Worm (Caenorhabditis elegans): ENCODE data around the gene C07B5.4.

The C07B5.4 gene

DNA sequence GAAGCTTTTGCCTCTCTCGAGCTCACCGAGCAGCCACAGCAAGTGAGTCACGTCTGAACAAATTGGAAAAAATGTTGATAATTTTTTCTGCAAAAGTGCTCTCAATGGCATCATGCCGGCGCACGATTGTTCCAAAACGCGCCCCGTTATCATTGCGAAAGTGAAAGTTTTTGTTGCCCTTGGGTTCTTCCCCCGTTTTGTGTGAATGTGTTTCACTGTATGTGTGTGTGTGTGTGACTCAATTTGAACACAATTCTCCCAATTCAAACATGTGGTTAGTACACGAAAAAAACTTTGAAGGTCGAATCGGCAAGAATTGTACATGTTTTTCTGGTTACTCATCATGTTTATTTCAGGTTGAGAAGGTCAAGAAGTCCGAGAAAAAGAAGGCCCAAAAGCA is 23.6 kb downstream of the C07B5.4 start:
- TF ChIP-seq lin-40 (tag; optimal IDR thresholded peaks at IDR 0.05) (peak; percentile 3), attf-5 (GFP tag; optimal IDR thresholded peaks at IDR 0.05) (peak; percentile 33), nhr-80 (tag; optimal IDR thresholded peaks at IDR 0.05) (peak; percentile 96), egl-44 (GFP tag; IDR thresholded peaks at IDR 0.05) (0 out of 2 replicates have a peak, but pooled peaks have one; percentile 36), cebp-1 (GFP tag; IDR thresholded peaks at IDR 0.05) (peak; percentile 67; the same call in 1 of the 2 replicates), cebp-1 (tag; optimal IDR thresholded peaks at IDR 0.05) (peak; percentile 68), K11D2.4 (GFP tag; IDR thresholded peaks at IDR 0.05) (no peak), tbp1 (GFP tag; optimal IDR thresholded peaks at IDR 0.05) (peak; percentile 8), ztf-28 (GFP tag; IDR thresholded peaks at IDR 0.05) (no peak), lin-35 (GFP tag; optimal IDR thresholded peaks at IDR 0.05) (no peak), dox-1 (GFP tag; IDR thresholded peaks at IDR 0.05) (peak; percentile 50; the same call in 1 of the 2 replicates), lsl-1 (GFP tag; optimal IDR thresholded peaks at IDR 0.05) (no peak), Y95B8A.8 (GFP tag; IDR thresholded peaks at IDR 0.05) (no peak), aptf-3 (GFP tag; IDR thresholded peaks at IDR 0.05) (no peak), snpc-1.1 (tag; optimal IDR thresholded peaks at IDR 0.05; ENCODE audit: insufficient read depth) (no peak)

DNA sequence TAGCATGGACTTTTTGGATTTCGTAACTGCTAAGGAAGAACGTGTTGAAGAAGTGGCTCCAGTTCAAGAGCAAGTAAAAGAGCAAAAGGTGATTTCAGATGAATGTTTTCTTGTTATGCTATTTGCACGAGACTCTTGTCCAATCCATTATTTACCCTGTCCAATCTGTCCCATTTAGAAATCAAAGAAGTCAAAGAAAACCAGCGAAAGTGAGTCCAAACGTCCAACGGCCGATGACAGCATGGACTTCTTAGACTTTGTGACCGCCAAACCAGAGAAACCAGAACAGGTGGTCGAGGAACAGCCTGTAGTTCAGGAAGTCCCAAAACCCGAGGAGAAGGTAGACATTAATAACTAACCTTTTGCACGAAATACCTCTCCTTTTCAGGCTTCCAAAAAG is 25.8 kb downstream of the C07B5.4 start:
- TF ChIP-seq B0035.1 (tag; optimal IDR thresholded peaks at IDR 0.05) (no peak), F22D6.2 (tag; optimal IDR thresholded peaks at IDR 0.05) (no peak), cebp-1 (GFP tag; IDR thresholded peaks at IDR 0.05) (no peak), cebp-1 (tag; optimal IDR thresholded peaks at IDR 0.05) (peak; percentile 23), let-607 (tag; optimal IDR thresholded peaks at IDR 0.05) (no peak)

DNA sequence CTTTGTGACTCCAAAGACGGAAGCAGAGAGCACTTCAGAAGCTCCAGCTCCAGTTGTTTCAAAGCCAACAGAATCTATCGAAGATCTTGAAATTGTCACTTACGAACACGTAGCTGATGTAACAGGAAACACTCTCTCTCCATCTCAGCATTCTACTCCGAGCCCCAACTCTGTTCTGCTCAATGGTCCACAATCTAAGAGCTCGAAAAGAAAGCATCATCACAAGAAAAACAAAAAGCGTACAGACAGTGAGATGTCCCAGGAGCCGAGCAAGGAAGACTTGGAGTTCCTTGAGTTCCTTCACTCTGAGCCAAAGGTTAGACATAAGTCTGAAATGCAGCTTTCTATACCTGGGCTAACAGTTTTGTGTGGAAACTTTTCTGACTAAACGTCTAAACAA is 26.6 kb downstream of the C07B5.4 start:
- TF ChIP-seq somi-1 (GFP tag; optimal IDR thresholded peaks at IDR 0.05) (no peak), F23B12.7 (tag; optimal IDR thresholded peaks at IDR 0.05; ENCODE audit: insufficient read depth) (no peak), let-607 (tag; optimal IDR thresholded peaks at IDR 0.05) (no peak), F10E7.11 (tag; optimal IDR thresholded peaks at IDR 0.05) (no peak), lin-40 (tag; optimal IDR thresholded peaks at IDR 0.05) (no peak), tbx-9 (tag; optimal IDR thresholded peaks at IDR 0.05; ENCODE audit: borderline replicate concordance) (no peak), attf-6 (GFP tag; IDR thresholded peaks at IDR 0.05) (no peak), mxl-1 (tag; optimal IDR thresholded peaks at IDR 0.05) (no peak), madf-3 (GFP tag; IDR thresholded peaks at IDR 0.05) (no peak), mel-28 (tag; optimal IDR thresholded peaks at IDR 0.05; ENCODE audit: borderline replicate concordance) (no peak), ztf-3 (GFP tag; optimal IDR thresholded peaks at IDR 0.05) (no peak), ccch-3 (GFP tag; optimal IDR thresholded peaks at IDR 0.05) (no peak)

DNA sequence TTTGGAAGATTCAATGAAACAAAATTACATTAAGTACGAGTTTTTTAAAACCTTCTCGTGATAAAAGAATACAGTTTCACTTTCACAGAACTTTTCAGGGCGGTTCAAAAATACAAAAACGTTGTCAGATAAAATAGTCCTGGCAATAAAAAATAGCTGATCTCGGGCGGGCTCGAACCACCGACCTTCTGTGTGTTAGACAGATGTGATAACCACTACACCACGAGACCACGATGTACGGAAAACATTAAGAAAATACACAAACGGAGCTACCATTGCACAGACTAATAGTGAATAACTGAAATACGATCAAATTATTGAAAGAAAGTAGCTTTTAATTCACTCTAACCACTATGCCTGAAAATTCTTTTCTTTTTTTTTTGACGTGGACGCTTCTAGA is 31.5 kb downstream of the C07B5.4 start:
- TF ChIP-seq dpff-1 (tag; optimal IDR thresholded peaks at IDR 0.05) (no peak), ztf-3 (GFP tag; optimal IDR thresholded peaks at IDR 0.05) (no peak), pha-4 (tag; optimal IDR thresholded peaks at IDR 0.05) (no peak), atf-7 (tag; optimal IDR thresholded peaks at IDR 0.05) (no peak), ceh-58 (GFP tag; IDR thresholded peaks at IDR 0.05) (no peak), hmg-20 (GFP tag; IDR thresholded peaks at IDR 0.05) (peak; percentile 77), lin-54 (GFP tag; optimal IDR thresholded peaks at IDR 0.05) (peak; percentile 48), egl-18 (GFP tag; IDR thresholded peaks at IDR 0.05) (no peak), cebp-2 (GFP tag; IDR thresholded peaks at IDR 0.05) (0 out of 2 replicates have a peak, but pooled peaks have one; percentile 56), Y95B8A.8 (GFP tag; IDR thresholded peaks at IDR 0.05) (no peak), B0336.3 (GFP tag; IDR thresholded peaks at IDR 0.05) (0 out of 2 replicates have a peak, but pooled peaks have one; percentile 45), nfyb-1 (GFP tag; IDR thresholded peaks at IDR 0.05) (no peak; the same call in 1 of the 2 replicates), rpc-1 (optimal IDR thresholded peaks at IDR 0.05) (peak; percentile 82), rpc-1 (tag; optimal IDR thresholded peaks at IDR 0.05) (peak; percentile 92), chd-7 (tag; optimal IDR thresholded peaks at IDR 0.05) (peak; percentile 63), mes-4 (tag; optimal IDR thresholded peaks at IDR 0.05) (no peak), D2030.7 (GFP tag; IDR thresholded peaks at IDR 0.05) (peak; percentile 57), ztf-22 (GFP tag; optimal IDR thresholded peaks at IDR 0.05) (no peak), hmg-1.2 (GFP tag; IDR thresholded peaks at IDR 0.05) (peak; percentile 55), lin-26 (GFP tag; IDR thresholded peaks at IDR 0.05) (peak; percentile 82)

All from whole organism, young adult.